Worm (Caenorhabditis elegans) whole organism, L3 larva: Measurements from ENCODE around the gene sgn-1.

Source experiments
- R02D3.7 ChIP-seq: fragments of 150-350 bp; optimal IDR thresholded peaks from 2 replicates; lab custom pipeline; 2014; ENCODE audit warnings: missing biosample characterization, missing genetic modification characterization
- ZK546.5 ChIP-seq: sonication (generic microtip); optimal IDR thresholded peaks from 2 replicates; lab custom pipeline; 2017; ENCODE audit warnings: missing biosample characterization, missing genetic modification characterization
- aly-2 ChIP-seq: fragments of 150-350 bp; optimal IDR thresholded peaks from 2 replicates; lab custom pipeline; 2014; ENCODE audit warnings: missing biosample characterization, missing genetic modification characterization
- ama-1 ChIP-seq: fragments of 150-350 bp; optimal IDR thresholded peaks from 2 replicates; lab custom pipeline; 2018
- ceh-16 ChIP-seq: sonication (generic microtip); optimal IDR thresholded peaks from 2 replicates; lab custom pipeline; 2017; ENCODE audit warnings: missing biosample characterization, missing genetic modification characterization
- ceh-28 ChIP-seq: fragments of 150-350 bp; optimal IDR thresholded peaks from 2 replicates; lab custom pipeline; 2014; ENCODE audit warnings: missing biosample characterization, missing genetic modification reagents, missing genetic modification characterization
- ceh-9 ChIP-seq: sonication (generic microtip); optimal IDR thresholded peaks from 2 replicates; lab custom pipeline; 2018; ENCODE audit warnings: missing biosample characterization, missing genetic modification characterization
- daf-12 ChIP-seq: fragments of 150-350 bp; optimal IDR thresholded peaks from 2 replicates; lab custom pipeline; 2014; ENCODE audit warnings: missing biosample characterization, missing genetic modification reagents, missing genetic modification characterization
- egl-27 ChIP-seq: sonication (generic microtip); optimal IDR thresholded peaks from 4 replicates; lab custom pipeline; 2017; ENCODE audit warnings: missing biosample characterization, missing genetic modification reagents, missing genetic modification characterization
- elt-1 ChIP-seq: fragments of 150-350 bp; optimal IDR thresholded peaks from 2 replicates; lab custom pipeline; 2014; ENCODE audit warnings: missing biosample characterization, missing genetic modification characterization
- elt-2 ChIP-seq: sonication (generic microtip); optimal IDR thresholded peaks from 2 replicates; lab custom pipeline; 2016; ENCODE audit warnings: missing genetic modification reagents, mild to moderate bottlenecking, missing genetic modification characterization, missing compliant biosample characterization
- elt-3 ChIP-seq, 3 experiments: fragments of 150-350 bp in 1 of 3; sonication (generic microtip) in 2 of 3; optimal IDR thresholded peaks; 2 replicates in 2 of 3; 4 replicates in 1 of 3; lab custom pipeline; 2014 to 2017; ENCODE audit warnings: missing biosample characterization in 3 of 3, missing genetic modification characterization in 3 of 3
- eor-1 ChIP-seq, 2 experiments: fragments of 150-350 bp; optimal IDR thresholded peaks; 2 replicates each; lab custom pipeline; 2014 to 2018; ENCODE audit warnings: missing biosample characterization in 2 of 2, missing genetic modification characterization in 2 of 2
- fkh-10 ChIP-seq: sonication (generic microtip); optimal IDR thresholded peaks from 2 replicates; lab custom pipeline; 2017; ENCODE audit warnings: missing biosample characterization, missing genetic modification reagents, missing genetic modification characterization
- fkh-2 ChIP-seq: fragments of 150-350 bp; optimal IDR thresholded peaks from 2 replicates; lab custom pipeline; 2014; ENCODE audit warnings: missing biosample characterization, missing genetic modification reagents, missing genetic modification characterization
- hmg-11 ChIP-seq: sonication (generic microtip); optimal IDR thresholded peaks from 2 replicates; lab custom pipeline; 2016; ENCODE audit warnings: missing genetic modification characterization, missing compliant biosample characterization
- lin-15B ChIP-seq: fragments of 150-350 bp; optimal IDR thresholded peaks from 2 replicates; lab custom pipeline; 2014; ENCODE audit warnings: missing biosample characterization, missing genetic modification characterization
- lin-39 ChIP-seq: fragments of 150-350 bp; optimal IDR thresholded peaks from 2 replicates; lab custom pipeline; 2018; ENCODE audit warnings: missing biosample characterization, missing genetic modification reagents, missing genetic modification characterization
- lsy-12 ChIP-seq: sonication (generic microtip); optimal IDR thresholded peaks from 2 replicates; lab custom pipeline; 2016; ENCODE audit warnings: mild to moderate bottlenecking, missing genetic modification characterization, missing compliant biosample characterization
- mdl-1 ChIP-seq: fragments of 150-350 bp; optimal IDR thresholded peaks from 2 replicates; lab custom pipeline; 2014; ENCODE audit warnings: missing biosample characterization, missing genetic modification characterization
- mml-1 ChIP-seq: fragments of 150-350 bp; sonication (generic microtip); optimal IDR thresholded peaks from 3 replicates; lab custom pipeline; 2014; ENCODE audit warnings: missing biosample characterization, missing genetic modification characterization
- nfya-1 ChIP-seq: sonication (generic microtip); optimal IDR thresholded peaks from 2 replicates; lab custom pipeline; 2017; ENCODE audit warnings: missing genetic modification characterization, mild to moderate bottlenecking, missing compliant biosample characterization, antibody characterized with exemption, moderate library complexity; ENCODE audit not compliant: insufficient read depth
- nhr-11 ChIP-seq: fragments of 150-350 bp; optimal IDR thresholded peaks from 2 replicates; lab custom pipeline; 2014; ENCODE audit warnings: missing biosample characterization, missing genetic modification characterization
- nhr-12 ChIP-seq: fragments of 150-350 bp; optimal IDR thresholded peaks from 2 replicates; lab custom pipeline; 2014; ENCODE audit warnings: missing biosample characterization, missing genetic modification characterization
- nhr-23 ChIP-seq: fragments of 150-350 bp; optimal IDR thresholded peaks from 2 replicates; lab custom pipeline; 2014; ENCODE audit warnings: missing biosample characterization, missing genetic modification reagents, missing genetic modification characterization
- nhr-237 ChIP-seq: fragments of 150-350 bp; optimal IDR thresholded peaks from 2 replicates; lab custom pipeline; 2014; ENCODE audit warnings: missing biosample characterization, missing genetic modification characterization
- nhr-25 ChIP-seq: sonication (generic microtip); optimal IDR thresholded peaks from 2 replicates; lab custom pipeline; 2017; ENCODE audit warnings: missing biosample characterization, missing genetic modification characterization
- nhr-28 ChIP-seq: fragments of 150-350 bp; optimal IDR thresholded peaks from 2 replicates; lab custom pipeline; 2014; ENCODE audit warnings: missing biosample characterization, missing genetic modification characterization
- nhr-43 ChIP-seq: sonication (generic microtip); optimal IDR thresholded peaks from 2 replicates; lab custom pipeline; 2016; ENCODE audit warnings: mild to moderate bottlenecking, missing genetic modification characterization, missing compliant biosample characterization; ENCODE audit not compliant: poor library complexity, severe bottlenecking
- nhr-67 ChIP-seq: fragments of 150-350 bp; optimal IDR thresholded peaks from 2 replicates; lab custom pipeline; 2014; ENCODE audit warnings: missing biosample characterization, missing genetic modification characterization
- nhr-76 ChIP-seq: fragments of 150-350 bp; sonication (generic microtip); optimal IDR thresholded peaks from 5 replicates; lab custom pipeline; 2014; ENCODE audit warnings: missing biosample characterization, missing genetic modification characterization
- nhr-77 ChIP-seq: fragments of 150-350 bp; optimal IDR thresholded peaks from 2 replicates; lab custom pipeline; 2014; ENCODE audit warnings: missing biosample characterization, missing genetic modification characterization
- pha-4 ChIP-seq: fragments of 150-350 bp; optimal IDR thresholded peaks from 2 replicates; lab custom pipeline; 2014; ENCODE audit warnings: missing biosample characterization, missing genetic modification reagents, missing genetic modification characterization
- pqm-1 ChIP-seq: fragments of 150-350 bp; optimal IDR thresholded peaks from 2 replicates; lab custom pipeline; 2017; ENCODE audit warnings: missing biosample characterization, missing genetic modification characterization, inconsistent platforms
- sea-2 ChIP-seq: fragments of 150-350 bp; sonication (generic microtip); optimal IDR thresholded peaks from 4 replicates; lab custom pipeline; 2014; ENCODE audit warnings: missing biosample characterization, missing genetic modification reagents, missing genetic modification characterization
- skn-1 ChIP-seq: fragments of 150-350 bp; optimal IDR thresholded peaks from 2 replicates; lab custom pipeline; 2014; ENCODE audit warnings: missing biosample characterization, missing genetic modification characterization
- snpc-4 ChIP-seq: fragments of 150-350 bp; optimal IDR thresholded peaks from 2 replicates; lab custom pipeline; 2014; ENCODE audit warnings: missing biosample characterization, missing genetic modification characterization
- tbx-2 ChIP-seq: sonication (generic microtip); optimal IDR thresholded peaks from 2 replicates; lab custom pipeline; 2016; ENCODE audit warnings: mild to moderate bottlenecking, missing genetic modification characterization, missing compliant biosample characterization
- unc-39 ChIP-seq: sonication (generic microtip); optimal IDR thresholded peaks from 4 replicates; lab custom pipeline; 2017; ENCODE audit warnings: missing biosample characterization, missing genetic modification characterization
- unc-62 ChIP-seq: fragments of 150-350 bp; sonication (generic microtip); optimal IDR thresholded peaks from 4 replicates; lab custom pipeline; 2014; ENCODE audit warnings: missing biosample characterization, missing genetic modification reagents, missing genetic modification characterization
- zag-1 ChIP-seq: fragments of 150-350 bp; optimal IDR thresholded peaks from 2 replicates; lab custom pipeline; 2014; ENCODE audit warnings: missing biosample characterization, missing genetic modification characterization
- ztf-11 ChIP-seq: fragments of 150-350 bp; optimal IDR thresholded peaks from 2 replicates; lab custom pipeline; 2014; ENCODE audit warnings: missing biosample characterization, missing genetic modification characterization
- ztf-4 ChIP-seq: fragments of 150-350 bp; optimal IDR thresholded peaks from 2 replicates; lab custom pipeline; 2014; ENCODE audit warnings: missing biosample characterization, missing genetic modification characterization

Gene sgn-1

ce11 chrII:8789828-8790558 lies 6.5 kb upstream of the sgn-1 start, which contains the start of gene F07H5.13:
F07H5.13 (plus strand) TSS chrII:8790557.
- TF ChIP-seq fkh-2 (tag; lab: Kevin White, UChicago) (no peak), elt-2 (tag; lab: Kevin White, UChicago) (peak; percentile 48), ama-1 (lab: Kevin White, UChicago) (peak; percentile 94), eor-1 (tag; optimal IDR thresholded peaks at IDR 0.05; lab: Kevin White, UChicago) (no peak), nhr-25 (peak; percentile 58), lsy-12 (tag; lab: Kevin White, UChicago) (peak; percentile 70), fkh-10 (no peak), R02D3.7 (tag; lab: Kevin White, UChicago) (no peak), ztf-4 (peak; percentile 71), ceh-9 (tag; lab: Kevin White, UChicago) (no peak), unc-39 (tag; lab: Kevin White, UChicago) (no peak), nhr-12 (tag; lab: Kevin White, UChicago) (no peak), zag-1 (tag; lab: Kevin White, UChicago) (no peak), tbx-2 (tag; lab: Kevin White, UChicago) (peak; percentile 52), elt-3 (tag; optimal IDR thresholded peaks at IDR 0.05; lab: Kevin White, UChicago) (no peak), pha-4 (tag; lab: Kevin White, UChicago) (peak; percentile 30), lin-39 (no peak), ceh-16 (tag; lab: Kevin White, UChicago) (no peak), nhr-77 (peak; percentile 17), unc-62 (GFP tag; lab: Kevin White, UChicago) (no peak), daf-12 (tag; lab: Kevin White, UChicago) (no peak), skn-1 (tag; lab: Kevin White, UChicago) (no peak), elt-1 (tag; lab: Kevin White, UChicago) (peak; percentile 2), nhr-11 (tag; lab: Kevin White, UChicago) (no peak), nhr-43 (tag; lab: Kevin White, UChicago) (peak; percentile 87), nhr-23 (tag; lab: Kevin White, UChicago) (peak; percentile 17), egl-27 (no peak)
- TF ChIP-seq, all 47 proteins: peak for 11

ce11 chrII:8788752-8789151 lies 5.3 kb upstream of the sgn-1 start:
- TF ChIP-seq nhr-12 (tag; lab: Kevin White, UChicago) (no peak), hmg-11 (tag; lab: Kevin White, UChicago) (no peak), nhr-11 (tag; lab: Kevin White, UChicago) (no peak), tbx-2 (tag; lab: Kevin White, UChicago) (no peak), ztf-11 (tag; lab: Kevin White, UChicago) (no peak), nfya-1 (tag; lab: Kevin White, UChicago) (no peak), lsy-12 (tag; lab: Kevin White, UChicago) (peak; percentile 21), nhr-28 (tag; lab: Kevin White, UChicago) (no peak)
- TF ChIP-seq, all 47 proteins: peak for 1

- TF ChIP-seq lsy-12 (tag; lab: Kevin White, UChicago) (peak; percentile 94), zag-1 (tag; lab: Kevin White, UChicago) (no peak), fkh-2 (tag; lab: Kevin White, UChicago) (peak; percentile 98), nhr-76 (tag; lab: Kevin White, UChicago) (no peak), ceh-16 (tag; lab: Kevin White, UChicago) (no peak), daf-12 (tag; lab: Kevin White, UChicago) (no peak), lin-15B (tag; lab: Kevin White, UChicago) (peak; percentile 85), nhr-67 (tag; lab: Kevin White, UChicago) (no peak), nhr-11 (tag; lab: Kevin White, UChicago) (peak; percentile 76), mdl-1 (peak; percentile 55), snpc-4 (tag; lab: Kevin White, UChicago) (peak; percentile 58), nhr-23 (tag; lab: Kevin White, UChicago) (peak; percentile 98), egl-27 (peak; percentile 2), ztf-4 (peak; percentile 59), nhr-43 (tag; lab: Kevin White, UChicago) (peak; percentile 95), nhr-28 (tag; lab: Kevin White, UChicago) (no peak), ztf-11 (tag; lab: Kevin White, UChicago) (no peak), eor-1 (tag; optimal IDR thresholded peaks at IDR 0.05; lab: Kevin White, UChicago) (peak in 1 of 2 experiments; percentile 71), fkh-10 (peak; percentile 95), nfya-1 (tag; lab: Kevin White, UChicago) (peak; percentile 98), R02D3.7 (tag; lab: Kevin White, UChicago) (peak; percentile 55), nhr-12 (tag; lab: Kevin White, UChicago) (no peak), nhr-237 (tag; lab: Kevin White, UChicago) (no peak), sea-2 (no peak), nhr-25 (peak; percentile 97), unc-62 (GFP tag; lab: Kevin White, UChicago) (no peak), nhr-77 (no peak), pqm-1 (tag; lab: Kevin White, UChicago) (peak; percentile 86), ceh-28 (tag; lab: Kevin White, UChicago) (peak; percentile 96), pha-4 (tag; lab: Kevin White, UChicago) (peak; percentile 99), aly-2 (tag; lab: Kevin White, UChicago) (peak; percentile 18), mml-1 (tag; lab: Kevin White, UChicago) (no peak), ama-1 (lab: Kevin White, UChicago) (peak; percentile 97), unc-39 (tag; lab: Kevin White, UChicago) (no peak), tbx-2 (tag; lab: Kevin White, UChicago) (peak; percentile 87), ZK546.5 (tag; lab: Kevin White, UChicago) (no peak), skn-1 (tag; lab: Kevin White, UChicago) (peak; percentile 96)
Measured at ce11 chrII:8787376-8787775, 3.9 kb upstream of the sgn-1 start.
